Worm (Caenorhabditis elegans) whole organism, L1 larva: Measurements from ENCODE around the gene cdr-4.
A peak's percentile ranks its signal among the peaks of the same experiment; 100 is the strongest.

Experiments used
- C04F5.9 ChIP-seq: sonication (generic microtip); optimal IDR thresholded peaks from 2 replicates; lab custom pipeline; 2016; ENCODE audit warnings: missing genetic modification characterization, missing compliant biosample characterization
- C34B4.2 ChIP-seq: sonication (generic microtip); optimal IDR thresholded peaks from 2 replicates; lab custom pipeline; 2017; ENCODE audit warnings: mild to moderate bottlenecking, missing genetic modification characterization, missing compliant biosample characterization
- F16B12.6 ChIP-seq: fragments of 150-350 bp; optimal IDR thresholded peaks from 2 replicates; lab custom pipeline; 2014; ENCODE audit warnings: missing biosample characterization, missing genetic modification characterization
- alr-1 ChIP-seq: fragments of 200-800 bp; sonication (Bioruptor generic); optimal IDR thresholded peaks from 2 replicates; lab custom pipeline; 2018; ENCODE audit warnings: borderline replicate concordance, mild to moderate bottlenecking, missing genetic modification characterization, missing compliant biosample characterization
- ama-1 ChIP-seq: fragments of 150-350 bp; optimal IDR thresholded peaks from 2 replicates; lab custom pipeline; 2014
- blmp-1 ChIP-seq: fragments of 150-350 bp; optimal IDR thresholded peaks from 2 replicates; lab custom pipeline; 2014; ENCODE audit warnings: missing biosample characterization, missing genetic modification characterization
- ceh-63 ChIP-seq: fragments of 200-800 bp; sonication (Bioruptor generic); optimal IDR thresholded peaks from 2 replicates; lab custom pipeline; 2018; ENCODE audit warnings: mild to moderate bottlenecking, missing genetic modification characterization, missing compliant biosample characterization
- ceh-8 ChIP-seq: fragments of 200-800 bp; sonication (Bioruptor generic); optimal IDR thresholded peaks from 2 replicates; lab custom pipeline; 2018; ENCODE audit warnings: mild to moderate bottlenecking, missing genetic modification characterization, moderate library complexity, missing compliant biosample characterization
- ceh-88 ChIP-seq: fragments of 200-800 bp; sonication (Bioruptor generic); IDR thresholded peaks from 2 replicates; pipeline ENCODE4 v1.3.6; 2022; ENCODE audit warnings: missing genetic modification characterization, missing compliant biosample characterization
- ces-1 ChIP-seq: fragments of 150-350 bp; optimal IDR thresholded peaks from 2 replicates; lab custom pipeline; 2014; ENCODE audit warnings: missing biosample characterization, missing genetic modification reagents, missing genetic modification characterization
- dpl-1 ChIP-seq, 3 experiments: fragments of 150-350 bp in 2 of 3; sonication (generic microtip) in 1 of 3; optimal IDR thresholded peaks; 2 replicates each; lab custom pipeline; 2014 to 2017; ENCODE audit warnings: missing biosample characterization in 3 of 3, missing genetic modification characterization in 3 of 3, missing genetic modification reagents in 3 of 3
- efl-1 ChIP-seq, 4 experiments: fragments of 150-350 bp; optimal IDR thresholded peaks in 3 of 4; peaks in 1 of 4; 1 replicate in 1 of 4; 2 replicates in 3 of 4; lab custom pipeline; 2014; ENCODE audit warnings: missing biosample characterization in 2 of 4, missing genetic modification characterization in 2 of 4, missing genetic modification reagents in 2 of 4
- elt-2 ChIP-seq: sonication (generic microtip); optimal IDR thresholded peaks from 2 replicates; lab custom pipeline; 2016; ENCODE audit warnings: missing genetic modification characterization, mild to moderate bottlenecking, inconsistent platforms, missing compliant biosample characterization, missing genetic modification reagents
- ets-5 ChIP-seq: fragments of 200-800 bp; sonication (Bioruptor generic); IDR thresholded peaks from 2 replicates; pipeline ENCODE4 v1.3.6; 2022; ENCODE audit warnings: missing genetic modification characterization, missing compliant biosample characterization
- fkh-10 ChIP-seq: sonication (generic microtip); optimal IDR thresholded peaks from 2 replicates; lab custom pipeline; 2017; ENCODE audit warnings: missing biosample characterization, missing genetic modification reagents, missing genetic modification characterization
- fkh-4 ChIP-seq: sonication (generic microtip); optimal IDR thresholded peaks from 2 replicates; lab custom pipeline; 2016; ENCODE audit warnings: missing compliant biosample characterization, missing genetic modification characterization, borderline replicate concordance
- fkh-8 ChIP-seq: sonication (generic microtip); optimal IDR thresholded peaks from 2 replicates; lab custom pipeline; 2016; ENCODE audit warnings: mild to moderate bottlenecking, missing genetic modification characterization, missing compliant biosample characterization
- hlh-4 ChIP-seq: sonication (generic microtip); optimal IDR thresholded peaks from 2 replicates; lab custom pipeline; 2016; ENCODE audit warnings: mild to moderate bottlenecking, missing genetic modification characterization, missing compliant biosample characterization
- irx-1 ChIP-seq: sonication (generic microtip); optimal IDR thresholded peaks from 2 replicates; lab custom pipeline; 2016; ENCODE audit warnings: missing genetic modification characterization, missing compliant biosample characterization
- isw-1 ChIP-seq: fragments of 200-800 bp; sonication (Bioruptor generic); IDR thresholded peaks from 2 replicates; pipeline ENCODE4 v1.3.6; 2022; ENCODE audit warnings: missing genetic modification characterization, missing compliant biosample characterization
- lin-13 ChIP-seq: fragments of 150-350 bp; optimal IDR thresholded peaks from 2 replicates; lab custom pipeline; 2014; ENCODE audit warnings: missing biosample characterization, missing genetic modification reagents, missing genetic modification characterization
- lin-14 ChIP-seq: fragments of 200-800 bp; sonication (Bioruptor generic); optimal IDR thresholded peaks from 2 replicates; lab custom pipeline; 2018; ENCODE audit warnings: mild to moderate bottlenecking, missing genetic modification characterization, moderate library complexity, missing compliant biosample characterization
- lin-15B ChIP-seq: fragments of 150-350 bp; sonication (generic microtip); optimal IDR thresholded peaks from 3 replicates; lab custom pipeline; 2014; ENCODE audit warnings: missing biosample characterization, missing genetic modification characterization
- lin-35 ChIP-seq, 2 experiments: fragments of 150-350 bp; optimal IDR thresholded peaks; 2 replicates each; lab custom pipeline; 2014; ENCODE audit warnings: missing biosample characterization in 2 of 2, missing genetic modification characterization in 2 of 2, missing genetic modification reagents in 2 of 2
- lsy-2 ChIP-seq, 2 experiments: fragments of 150-350 bp; optimal IDR thresholded peaks; 2 replicates each; lab custom pipeline; 2014; ENCODE audit warnings: missing biosample characterization in 2 of 2, missing genetic modification characterization in 2 of 2
- mef-2 ChIP-seq: fragments of 150-350 bp; optimal IDR thresholded peaks from 2 replicates; lab custom pipeline; 2014; ENCODE audit warnings: missing biosample characterization, missing genetic modification characterization
- mep-1 ChIP-seq: fragments of 150-350 bp; optimal IDR thresholded peaks from 2 replicates; lab custom pipeline; 2014; ENCODE audit warnings: missing biosample characterization, missing genetic modification characterization
- nhr-19 ChIP-seq: fragments of 200-800 bp; sonication (Bioruptor generic); conservative IDR thresholded peaks from 2 replicates; pipeline ENCODE4 v1.3.6; 2022; ENCODE audit warnings: missing genetic modification characterization, missing compliant biosample characterization
- nhr-20 ChIP-seq: sonication (generic microtip); optimal IDR thresholded peaks from 2 replicates; lab custom pipeline; 2016; ENCODE audit warnings: mild to moderate bottlenecking, missing genetic modification characterization, missing compliant biosample characterization
- nhr-237 ChIP-seq: fragments of 150-350 bp; optimal IDR thresholded peaks from 2 replicates; lab custom pipeline; 2014; ENCODE audit warnings: missing biosample characterization, missing genetic modification characterization
- nhr-28 ChIP-seq: fragments of 150-350 bp; optimal IDR thresholded peaks from 2 replicates; lab custom pipeline; 2014; ENCODE audit warnings: missing biosample characterization, missing genetic modification characterization
- nhr-47 ChIP-seq: sonication (generic microtip); optimal IDR thresholded peaks from 2 replicates; lab custom pipeline; 2016; ENCODE audit warnings: mild to moderate bottlenecking, missing genetic modification characterization, moderate library complexity, missing compliant biosample characterization
- nhr-71 ChIP-seq: sonication (generic microtip); optimal IDR thresholded peaks from 2 replicates; lab custom pipeline; 2016; ENCODE audit warnings: mild to moderate bottlenecking, missing genetic modification characterization, moderate library complexity, missing compliant biosample characterization
- nhr-77 ChIP-seq: fragments of 150-350 bp; optimal IDR thresholded peaks from 2 replicates; lab custom pipeline; 2014; ENCODE audit warnings: missing biosample characterization, missing genetic modification characterization
- nhr-85 ChIP-seq: sonication (generic microtip); peaks from one replicate; lab custom pipeline; 2016; ENCODE audit warnings: missing genetic modification characterization, inconsistent platforms, missing compliant biosample characterization
- nhr-90 ChIP-seq: sonication (generic microtip); optimal IDR thresholded peaks from 2 replicates; lab custom pipeline; 2016; ENCODE audit warnings: mild to moderate bottlenecking, missing genetic modification characterization, missing compliant biosample characterization; ENCODE audit not compliant: poor library complexity
- pag-3 ChIP-seq: sonication (generic microtip); optimal IDR thresholded peaks from 2 replicates; lab custom pipeline; 2017; ENCODE audit warnings: missing genetic modification characterization, mild to moderate bottlenecking, missing compliant biosample characterization, antibody characterized with exemption, borderline replicate concordance; ENCODE audit not compliant: insufficient read depth
- pax-3 ChIP-seq: fragments of 200-800 bp; sonication (Bioruptor generic); optimal IDR thresholded peaks from 2 replicates; lab custom pipeline; 2018; ENCODE audit warnings: mild to moderate bottlenecking, missing genetic modification characterization, moderate library complexity, missing compliant biosample characterization
- snu-23 ChIP-seq: sonication (generic microtip); optimal IDR thresholded peaks from 2 replicates; lab custom pipeline; 2016; ENCODE audit warnings: missing genetic modification characterization, missing compliant biosample characterization
- sox-4 ChIP-seq: sonication (generic microtip); optimal IDR thresholded peaks from 2 replicates; lab custom pipeline; 2016; ENCODE audit warnings: missing genetic modification characterization, missing compliant biosample characterization
- sup-37 ChIP-seq: fragments of 200-800 bp; sonication (Bioruptor generic); optimal IDR thresholded peaks from 2 replicates; lab custom pipeline; 2018; ENCODE audit warnings: mild to moderate bottlenecking, missing genetic modification characterization, missing compliant biosample characterization
- tbx-2 ChIP-seq: sonication (generic microtip); optimal IDR thresholded peaks from 2 replicates; lab custom pipeline; 2016; ENCODE audit warnings: missing genetic modification characterization, missing compliant biosample characterization
- unc-130 ChIP-seq: fragments of 150-350 bp; optimal IDR thresholded peaks from 2 replicates; lab custom pipeline; 2017; ENCODE audit warnings: missing biosample characterization, missing genetic modification characterization, inconsistent platforms
- unc-30 ChIP-seq: sonication (generic microtip); optimal IDR thresholded peaks from 2 replicates; lab custom pipeline; 2017; ENCODE audit warnings: missing biosample characterization, missing genetic modification characterization
- unc-62 ChIP-seq: fragments of 150-350 bp; optimal IDR thresholded peaks from 2 replicates; lab custom pipeline; 2014; ENCODE audit warnings: missing biosample characterization, missing genetic modification reagents, missing genetic modification characterization
- unc-86 ChIP-seq: sonication (generic microtip); optimal IDR thresholded peaks from 2 replicates; lab custom pipeline; 2016; ENCODE audit warnings: missing genetic modification characterization, missing compliant biosample characterization
- vab-15 ChIP-seq: sonication (generic microtip); optimal IDR thresholded peaks from 2 replicates; lab custom pipeline; 2017; ENCODE audit warnings: missing genotype, mild to moderate bottlenecking, missing genetic modification characterization, missing compliant biosample characterization
- zip-4 ChIP-seq: fragments of 200-800 bp; sonication (Bioruptor generic); optimal IDR thresholded peaks from 2 replicates; lab custom pipeline; 2018; ENCODE audit warnings: mild to moderate bottlenecking, missing genetic modification characterization, moderate library complexity, missing compliant biosample characterization
- ztf-11 ChIP-seq, 2 experiments: sonication (generic microtip); optimal IDR thresholded peaks; 2 replicates each; lab custom pipeline; 2016 to 2017; ENCODE audit warnings: missing genetic modification characterization in 2 of 2, missing biosample characterization in 1 of 2, missing compliant biosample characterization in 1 of 2

The cdr-4 gene

ce11 chrV:12410416-12411001, 2.1 kb upstream of the cdr-4 start, which contains the start of gene hrg-2:
Gene hrg-2 (minus strand): TSS chrV:12410513.
- TF ChIP-seq ets-5 (GFP tag; lab: Robert Waterston, UW): no peak
- peak; percentile 17 for TF ChIP-seq snu-23 (GFP tag; lab: Kevin White, UChicago)
- TF ChIP-seq fkh-10 (GFP tag; lab: Kevin White, UChicago): no peak
- peak; percentile 57 for TF ChIP-seq nhr-71
- TF ChIP-seq ces-1: no peak
- peak; percentile 69 for TF ChIP-seq nhr-85 (tag; lab: Kevin White, UChicago)
- TF ChIP-seq tbx-2 (tag; lab: Kevin White, UChicago): peak; percentile 6
- no peak for TF ChIP-seq nhr-237
- no peak for TF ChIP-seq dpl-1 (GFP tag; optimal IDR thresholded peaks at IDR 0.05; lab: Kevin White, UChicago)
- TF ChIP-seq nhr-90: peak; percentile 34
- TF ChIP-seq blmp-1 (tag; lab: Kevin White, UChicago): no peak
- no peak for TF ChIP-seq ceh-8 (GFP tag; lab: Kevin White, UChicago)
- TF ChIP-seq nhr-20 (tag; lab: Kevin White, UChicago): peak; percentile 61
- peak; percentile 26 for TF ChIP-seq lin-14 (GFP tag; lab: Kevin White, UChicago)

- TF ChIP-seq unc-130 (tag; lab: Kevin White, UChicago) (no peak), lin-35 (GFP tag; optimal IDR thresholded peaks at IDR 0.05; lab: Kevin White, UChicago) (peak in 1 of 2 experiments; percentile 3), lin-13 (no peak), hlh-4 (tag; lab: Kevin White, UChicago) (no peak), vab-15 (tag; lab: Kevin White, UChicago) (no peak), sox-4 (no peak), lsy-2 (tag; optimal IDR thresholded peaks at IDR 0.05; lab: Kevin White, UChicago) (no peak), fkh-10 (GFP tag; lab: Kevin White, UChicago) (no peak), ceh-88 (GFP tag; lab: Robert Waterston, UW) (no peak), zip-4 (no peak), C04F5.9 (tag; lab: Kevin White, UChicago) (no peak), efl-1 (optimal IDR thresholded peaks at IDR 0.05; lab: Kevin White, UChicago) (peak in 1 of 2 experiments; percentile 34), efl-1 (GFP tag; optimal IDR thresholded peaks at IDR 0.05 in 1 of 2; lab: Kevin White, UChicago) (no peak), tbx-2 (tag; lab: Kevin White, UChicago) (no peak), pax-3 (tag; lab: Kevin White, UChicago) (no peak), snu-23 (GFP tag; lab: Kevin White, UChicago) (peak; percentile 37), mef-2 (tag; lab: Kevin White, UChicago) (no peak), unc-86 (tag; lab: Kevin White, UChicago) (no peak), fkh-4 (no peak), F16B12.6 (no peak), pag-3 (tag; lab: Kevin White, UChicago) (no peak), ztf-11 (tag; optimal IDR thresholded peaks at IDR 0.05; lab: Kevin White, UChicago) (no peak), nhr-90 (no peak), lin-14 (GFP tag; lab: Kevin White, UChicago) (peak; percentile 72), nhr-85 (tag; lab: Kevin White, UChicago) (peak; percentile 66), mep-1 (tag; lab: Kevin White, UChicago) (no peak), isw-1 (no peak), irx-1 (tag; lab: Kevin White, UChicago) (no peak), fkh-8 (no peak), lin-15B (tag; lab: Kevin White, UChicago) (no peak), ama-1 (lab: Kevin White, UChicago) (no peak), ces-1 (no peak), unc-62 (no peak), nhr-20 (tag; lab: Kevin White, UChicago) (peak; percentile 45), nhr-77 (no peak), sup-37 (no peak), nhr-19 (no peak), nhr-47 (tag; lab: Kevin White, UChicago) (no peak), elt-2 (tag; lab: Kevin White, UChicago) (no peak), unc-30 (tag; lab: Kevin White, UChicago) (no peak), C34B4.2 (tag; lab: Kevin White, UChicago) (no peak), nhr-28 (tag; lab: Kevin White, UChicago) (peak; percentile 17), ceh-63 (no peak), alr-1 (tag; lab: Kevin White, UChicago) (no peak)
Observed at ce11 chrV:12408996-12409395, 571 bp upstream of the cdr-4 start.
